Worm (Caenorhabditis elegans) whole organism, mixed stage, embryonic: ENCODE results near the gene sdz-33.

Experiments used
- M03D4.4 ChIP-seq: sonication (generic microtip); optimal IDR thresholded peaks from 2 replicates; lab custom pipeline; 2017; ENCODE audit warnings: mild to moderate bottlenecking, missing genetic modification characterization, missing compliant biosample characterization
- bed-3 ChIP-seq: fragments of 200-800 bp; sonication (Bioruptor generic); optimal IDR thresholded peaks from 3 replicates; lab custom pipeline; 2018; ENCODE audit warnings: mild to moderate bottlenecking, missing genetic modification characterization, moderate library complexity, missing compliant biosample characterization
- blmp-1 ChIP-seq: fragments of 150-350 bp; optimal IDR thresholded peaks from 2 replicates; lab custom pipeline; 2014; ENCODE audit warnings: missing biosample characterization, missing genetic modification characterization
- ceh-39 ChIP-seq: fragments of 150-350 bp; optimal IDR thresholded peaks from 2 replicates; lab custom pipeline; 2014; ENCODE audit warnings: missing biosample characterization, missing genetic modification characterization
- ceh-43 ChIP-seq: fragments of 200-800 bp; sonication (Bioruptor generic); optimal IDR thresholded peaks from 2 replicates; lab custom pipeline; 2018; ENCODE audit warnings: mild to moderate bottlenecking, missing genetic modification characterization, moderate library complexity, missing compliant biosample characterization
- ceh-83 ChIP-seq: fragments of 200-800 bp; sonication (Bioruptor generic); optimal IDR thresholded peaks from 2 replicates; lab custom pipeline; 2018; ENCODE audit warnings: mild to moderate bottlenecking, missing genetic modification characterization, missing compliant biosample characterization
- ces-1 ChIP-seq: fragments of 150-350 bp; optimal IDR thresholded peaks from 2 replicates; lab custom pipeline; 2014; ENCODE audit warnings: missing biosample characterization, missing genetic modification reagents, missing genetic modification characterization
- cnd-1 ChIP-seq: fragments of 200-800 bp; sonication (Bioruptor generic); optimal IDR thresholded peaks from 2 replicates; lab custom pipeline; 2018; ENCODE audit warnings: mild to moderate bottlenecking, missing genetic modification characterization, missing compliant biosample characterization
- drap-1 ChIP-seq: fragments of 200-800 bp; sonication (Bioruptor generic); optimal IDR thresholded peaks from 3 replicates; lab custom pipeline; 2018; ENCODE audit warnings: mild to moderate bottlenecking, missing genetic modification characterization, missing compliant biosample characterization
- elt-1 ChIP-seq: sonication (generic microtip); optimal IDR thresholded peaks from 2 replicates; lab custom pipeline; 2017; ENCODE audit warnings: missing genetic modification characterization, mild to moderate bottlenecking, missing compliant biosample characterization, antibody characterized with exemption, moderate library complexity, borderline replicate concordance; ENCODE audit not compliant: insufficient read depth
- flh-1 ChIP-seq: fragments of 200-800 bp; sonication (Bioruptor generic); optimal IDR thresholded peaks from 2 replicates; lab custom pipeline; 2018; ENCODE audit warnings: mild to moderate bottlenecking, missing genetic modification characterization, moderate library complexity, missing compliant biosample characterization
- ham-2 ChIP-seq: fragments of 200-800 bp; sonication (Bioruptor generic); optimal IDR thresholded peaks from 2 replicates; lab custom pipeline; 2018; ENCODE audit warnings: mild to moderate bottlenecking, missing genetic modification characterization, missing compliant biosample characterization
- hlh-1 ChIP-seq: fragments of 150-350 bp; optimal IDR thresholded peaks from 2 replicates; lab custom pipeline; 2014; ENCODE audit warnings: missing biosample characterization, missing genetic modification reagents, missing genetic modification characterization
- lin-13 ChIP-seq: fragments of 150-350 bp; optimal IDR thresholded peaks from 2 replicates; lab custom pipeline; 2014; ENCODE audit warnings: missing biosample characterization, missing genetic modification characterization
- lin-32 ChIP-seq: fragments of 200-800 bp; sonication (Bioruptor generic); optimal IDR thresholded peaks from 2 replicates; lab custom pipeline; 2018; ENCODE audit warnings: mild to moderate bottlenecking, missing genetic modification characterization, missing compliant biosample characterization
- lsy-2 ChIP-seq: fragments of 150-350 bp; optimal IDR thresholded peaks from 2 replicates; lab custom pipeline; 2014; ENCODE audit warnings: missing biosample characterization, missing genetic modification characterization
- mab-5 ChIP-seq: fragments of 150-350 bp; optimal IDR thresholded peaks from 2 replicates; lab custom pipeline; 2014; ENCODE audit warnings: missing biosample characterization, missing genetic modification characterization
- mep-1 ChIP-seq: fragments of 150-350 bp; optimal IDR thresholded peaks from 2 replicates; lab custom pipeline; 2017; ENCODE audit warnings: missing biosample characterization, missing genetic modification reagents, missing genetic modification characterization, inconsistent platforms
- nhr-237 ChIP-seq: fragments of 150-350 bp; optimal IDR thresholded peaks from 2 replicates; lab custom pipeline; 2014; ENCODE audit warnings: missing biosample characterization, missing genetic modification characterization
- nhr-28 ChIP-seq: fragments of 150-350 bp; optimal IDR thresholded peaks from 2 replicates; lab custom pipeline; 2014; ENCODE audit warnings: missing biosample characterization, missing genetic modification characterization
- nhr-76 ChIP-seq: sonication (generic microtip); optimal IDR thresholded peaks from 2 replicates; lab custom pipeline; 2017; ENCODE audit warnings: missing biosample characterization, missing genetic modification characterization
- pha-4 ChIP-seq: fragments of 150-350 bp; optimal IDR thresholded peaks from 2 replicates; lab custom pipeline; 2018; ENCODE audit warnings: missing biosample characterization, missing genetic modification reagents, missing genetic modification characterization
- sem-2 ChIP-seq: fragments of 200-800 bp; sonication (Bioruptor generic); optimal IDR thresholded peaks from 2 replicates; lab custom pipeline; 2018; ENCODE audit warnings: mild to moderate bottlenecking, missing genetic modification characterization, missing compliant biosample characterization
- snpc-4 ChIP-seq: fragments of 150-350 bp; optimal IDR thresholded peaks from 2 replicates; lab custom pipeline; 2014; ENCODE audit warnings: missing biosample characterization, missing genetic modification characterization
- sptf-1 ChIP-seq: sonication (generic microtip); optimal IDR thresholded peaks from 2 replicates; lab custom pipeline; 2017; ENCODE audit warnings: mild to moderate bottlenecking, missing genetic modification characterization, moderate library complexity, missing compliant biosample characterization
- tbx-8 ChIP-seq: fragments of 200-800 bp; sonication (Bioruptor generic); optimal IDR thresholded peaks from 2 replicates; lab custom pipeline; 2018; ENCODE audit warnings: mild to moderate bottlenecking, missing genetic modification characterization, moderate library complexity, missing compliant biosample characterization
- unc-120 ChIP-seq: sonication (generic microtip); optimal IDR thresholded peaks from 2 replicates; lab custom pipeline; 2017; ENCODE audit warnings: missing genetic modification characterization, missing compliant biosample characterization; ENCODE audit not compliant: poor library complexity, severe bottlenecking
- unc-39 ChIP-seq: fragments of 150-350 bp; optimal IDR thresholded peaks from 2 replicates; lab custom pipeline; 2014; ENCODE audit warnings: missing biosample characterization, missing genetic modification characterization
- unc-62 ChIP-seq: fragments of 150-350 bp; optimal IDR thresholded peaks from 2 replicates; lab custom pipeline; 2014; ENCODE audit warnings: missing biosample characterization, missing genetic modification reagents, missing genetic modification characterization
- zip-8 ChIP-seq: fragments of 150-350 bp; optimal IDR thresholded peaks from 2 replicates; lab custom pipeline; 2014; ENCODE audit warnings: missing biosample characterization, missing genetic modification characterization
- ztf-11 ChIP-seq: fragments of 150-350 bp; optimal IDR thresholded peaks from 2 replicates; lab custom pipeline; 2014; ENCODE audit warnings: missing biosample characterization, missing genetic modification characterization

The sdz-33 gene

DNA sequence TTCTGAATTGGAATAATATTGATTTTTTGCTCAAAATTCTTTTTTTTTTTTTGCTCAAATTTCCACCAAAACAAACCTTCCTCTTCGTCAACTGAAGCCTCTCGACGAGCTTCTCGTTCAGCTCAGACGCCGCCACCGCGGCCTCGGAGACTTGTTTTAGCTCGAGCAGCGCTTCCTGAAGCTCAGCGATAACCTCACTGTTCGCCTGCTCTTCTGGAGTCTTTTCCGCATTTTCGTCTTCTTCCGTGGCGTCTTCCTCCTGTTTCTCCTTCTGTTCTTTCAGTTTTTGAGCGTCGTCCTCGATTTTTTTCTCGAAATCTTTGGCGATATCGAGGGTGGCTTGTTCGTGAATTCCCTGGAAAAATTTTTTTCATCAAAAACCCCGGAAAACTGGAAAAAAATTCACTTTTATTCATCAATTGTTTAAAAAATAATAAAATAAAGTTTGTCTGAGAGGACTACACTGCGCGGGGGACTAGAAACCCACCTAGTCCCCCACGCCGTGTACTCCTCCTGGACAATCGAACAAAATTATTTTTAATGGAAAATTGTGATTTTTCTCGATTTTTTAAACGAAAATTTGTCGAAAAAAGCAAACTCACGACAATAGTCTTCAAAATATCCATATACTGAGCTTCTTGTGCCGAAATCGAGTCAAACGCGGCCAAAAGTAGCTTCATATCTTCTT lies 38.9 kb downstream of the sdz-33 start:
- no peak for TF ChIP-seq bed-3 (GFP tag; lab: Kevin White, UChicago)
- peak; percentile 39 for TF ChIP-seq ceh-83 (GFP tag; lab: Kevin White, UChicago)
- no peak for TF ChIP-seq ceh-43 (GFP tag; lab: Kevin White, UChicago)
- TF ChIP-seq blmp-1 (tag; lab: Kevin White, UChicago) = no peak
- no peak for TF ChIP-seq pha-4 (tag; lab: Kevin White, UChicago)
- TF ChIP-seq ham-2 (GFP tag; lab: Kevin White, UChicago) = no peak
- TF ChIP-seq drap-1 (GFP tag; lab: Kevin White, UChicago) = no peak
- no peak for TF ChIP-seq nhr-76 (tag; lab: Kevin White, UChicago)
- peak; percentile 41 for TF ChIP-seq ceh-39 (tag; lab: Kevin White, UChicago)
- TF ChIP-seq lin-13 = peak; percentile 58
- TF ChIP-seq lsy-2 (tag; lab: Kevin White, UChicago) = peak; percentile 52
- TF ChIP-seq unc-62 (GFP tag; lab: Kevin White, UChicago) = no peak
- TF ChIP-seq nhr-28 (tag; lab: Kevin White, UChicago) = no peak
- no peak for TF ChIP-seq snpc-4 (tag; lab: Kevin White, UChicago)
- no peak for TF ChIP-seq ztf-11
- TF ChIP-seq zip-8 (tag; lab: Kevin White, UChicago) = no peak
- TF ChIP-seq mep-1 (tag; lab: Kevin White, UChicago) = peak; percentile 47
- TF ChIP-seq unc-39 (tag; lab: Kevin White, UChicago) = no peak
- no peak for TF ChIP-seq sem-2 (GFP tag; lab: Kevin White, UChicago)
- TF ChIP-seq M03D4.4 (tag; lab: Kevin White, UChicago) = no peak
- TF ChIP-seq mab-5 (tag; lab: Kevin White, UChicago) = no peak
- TF ChIP-seq ces-1 = peak; percentile 93
- TF ChIP-seq tbx-8 (GFP tag; lab: Kevin White, UChicago) = no peak
- TF ChIP-seq flh-1 (GFP tag; lab: Kevin White, UChicago) = no peak
- TF ChIP-seq lin-32 (GFP tag; lab: Kevin White, UChicago) = no peak
- no peak for TF ChIP-seq nhr-237 (tag; lab: Kevin White, UChicago)
- TF ChIP-seq hlh-1 (tag; lab: Kevin White, UChicago) = no peak
- TF ChIP-seq elt-1 (tag; lab: Kevin White, UChicago) = no peak
- peak; percentile 53 for TF ChIP-seq sptf-1 (tag; lab: Kevin White, UChicago)
- peak; percentile 44 for TF ChIP-seq cnd-1 (tag; lab: Kevin White, UChicago)
- no peak for TF ChIP-seq unc-120 (tag; lab: Kevin White, UChicago)

DNA sequence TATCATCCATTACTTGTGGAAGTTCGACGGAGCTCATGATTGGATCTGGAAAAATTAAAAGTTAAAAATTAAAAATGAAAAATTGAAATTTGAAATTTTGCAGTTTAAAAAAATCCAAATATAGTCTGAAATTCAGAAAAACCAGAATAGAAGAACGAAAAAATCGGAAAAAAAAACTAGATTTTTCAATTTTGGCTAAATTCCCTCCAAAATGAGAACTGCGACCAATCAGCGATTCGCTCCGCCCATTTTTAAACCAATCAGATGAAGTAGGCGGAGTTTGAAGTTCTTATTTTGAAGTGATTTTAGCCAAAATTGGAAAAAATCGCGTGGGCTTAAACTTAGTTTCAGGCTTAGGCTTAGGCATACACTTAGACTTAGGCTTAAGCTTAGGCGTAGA lies 39.7 kb downstream of the sdz-33 start, which contains the start of gene Y56A3A.7:
TSS of gene Y56A3A.7 (minus strand) at position 47 of the 400 bp plus-strand sequence.
- TF ChIP-seq pha-4 (tag; lab: Kevin White, UChicago) (no peak), cnd-1 (tag; lab: Kevin White, UChicago) (no peak), drap-1 (GFP tag; lab: Kevin White, UChicago) (no peak), lin-32 (GFP tag; lab: Kevin White, UChicago) (no peak), tbx-8 (GFP tag; lab: Kevin White, UChicago) (no peak), blmp-1 (tag; lab: Kevin White, UChicago) (no peak), unc-39 (tag; lab: Kevin White, UChicago) (no peak), nhr-237 (tag; lab: Kevin White, UChicago) (no peak), M03D4.4 (tag; lab: Kevin White, UChicago) (no peak), ceh-39 (tag; lab: Kevin White, UChicago) (no peak), ces-1 (no peak), nhr-28 (tag; lab: Kevin White, UChicago) (no peak), ztf-11 (no peak), mep-1 (tag; lab: Kevin White, UChicago) (no peak), unc-62 (GFP tag; lab: Kevin White, UChicago) (no peak), unc-120 (tag; lab: Kevin White, UChicago) (no peak), lin-13 (no peak), ceh-83 (GFP tag; lab: Kevin White, UChicago) (no peak), zip-8 (tag; lab: Kevin White, UChicago) (no peak)

DNA sequence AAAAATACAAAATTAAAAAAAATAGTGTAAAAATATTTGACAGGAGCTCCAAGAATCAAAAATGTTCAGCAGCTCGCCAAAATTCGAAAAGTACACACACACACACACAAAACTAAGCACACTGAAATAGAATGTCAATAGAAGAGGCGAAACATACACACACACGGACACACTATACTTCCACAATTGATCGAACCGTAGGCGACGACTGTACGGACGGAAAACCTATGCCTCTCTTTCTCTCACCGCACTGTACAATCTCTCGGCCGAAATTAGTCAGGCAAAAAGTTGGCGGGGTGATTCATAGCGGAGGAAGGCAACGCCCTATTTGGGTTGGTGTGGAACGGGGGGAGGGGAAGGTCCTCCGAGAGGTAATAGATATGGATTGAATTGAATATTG lies 40.2 kb downstream of the sdz-33 start:
- peak; percentile 90 for TF ChIP-seq pha-4 (tag; lab: Kevin White, UChicago)
- TF ChIP-seq ceh-39 (tag; lab: Kevin White, UChicago) = no peak
